Worm (Caenorhabditis elegans) whole organism, L1 larva: ENCODE data around the gene gop-3.
A peak's percentile ranks its signal among the peaks of the same experiment; 100 is the strongest.

Source experiments
- F16B12.6 ChIP-seq: fragments of 150-350 bp; optimal IDR thresholded peaks from 2 replicates; lab custom pipeline; 2014; ENCODE audit warnings: missing biosample characterization, missing genetic modification characterization
- Y116A8C.19 ChIP-seq: sonication (generic microtip); optimal IDR thresholded peaks from 2 replicates; lab custom pipeline; 2016; ENCODE audit warnings: missing compliant biosample characterization, missing genetic modification characterization, borderline replicate concordance
- alr-1 ChIP-seq: fragments of 200-800 bp; sonication (Bioruptor generic); optimal IDR thresholded peaks from 2 replicates; lab custom pipeline; 2018; ENCODE audit warnings: borderline replicate concordance, mild to moderate bottlenecking, missing genetic modification characterization, missing compliant biosample characterization
- aly-2 ChIP-seq: fragments of 150-350 bp; optimal IDR thresholded peaks from 2 replicates; lab custom pipeline; 2014; ENCODE audit warnings: missing biosample characterization, missing genetic modification characterization
- blmp-1 ChIP-seq: fragments of 150-350 bp; optimal IDR thresholded peaks from 2 replicates; lab custom pipeline; 2014; ENCODE audit warnings: missing biosample characterization, missing genetic modification characterization
- ceh-63 ChIP-seq: fragments of 200-800 bp; sonication (Bioruptor generic); optimal IDR thresholded peaks from 2 replicates; lab custom pipeline; 2018; ENCODE audit warnings: mild to moderate bottlenecking, missing genetic modification characterization, missing compliant biosample characterization
- ceh-8 ChIP-seq: fragments of 200-800 bp; sonication (Bioruptor generic); optimal IDR thresholded peaks from 2 replicates; lab custom pipeline; 2018; ENCODE audit warnings: mild to moderate bottlenecking, missing genetic modification characterization, moderate library complexity, missing compliant biosample characterization
- ceh-82 ChIP-seq, 3 experiments: fragments of 150-350 bp in 1 of 3; sonication (generic microtip) in 2 of 3; optimal IDR thresholded peaks; 2 replicates each; lab custom pipeline; 2014 to 2017; ENCODE audit warnings: missing biosample characterization in 3 of 3, missing genetic modification characterization in 3 of 3
- dpl-1 ChIP-seq, 3 experiments: fragments of 150-350 bp in 2 of 3; sonication (generic microtip) in 1 of 3; optimal IDR thresholded peaks; 2 replicates each; lab custom pipeline; 2014 to 2017; ENCODE audit warnings: missing biosample characterization in 3 of 3, missing genetic modification characterization in 3 of 3, missing genetic modification reagents in 3 of 3
- dsc-1 ChIP-seq: sonication (generic microtip); optimal IDR thresholded peaks from 2 replicates; lab custom pipeline; 2016; ENCODE audit warnings: mild to moderate bottlenecking, missing genetic modification characterization, missing compliant biosample characterization
- efl-1 ChIP-seq, 4 experiments: fragments of 150-350 bp; optimal IDR thresholded peaks in 3 of 4; peaks in 1 of 4; 1 replicate in 1 of 4; 2 replicates in 3 of 4; lab custom pipeline; 2014; ENCODE audit warnings: missing biosample characterization in 2 of 4, missing genetic modification characterization in 2 of 4, missing genetic modification reagents in 2 of 4
- egl-27 ChIP-seq, 2 experiments: fragments of 150-350 bp in 1 of 2; sonication (generic microtip); optimal IDR thresholded peaks; 3 replicates each; lab custom pipeline; 2017 to 2018; ENCODE audit warnings: missing biosample characterization in 2 of 2, missing genetic modification characterization in 2 of 2, missing genetic modification reagents in 2 of 2
- elt-2 ChIP-seq: sonication (generic microtip); optimal IDR thresholded peaks from 2 replicates; lab custom pipeline; 2016; ENCODE audit warnings: missing genetic modification characterization, mild to moderate bottlenecking, inconsistent platforms, missing compliant biosample characterization, missing genetic modification reagents
- elt-3 ChIP-seq, 6 experiments: fragments of 150-350 bp in 1 of 6; sonication (generic microtip); optimal IDR thresholded peaks; 2 replicates each; lab custom pipeline; 2017 to 2018; ENCODE audit warnings: missing biosample characterization in 6 of 6, missing genetic modification characterization in 6 of 6, inconsistent platforms in 1 of 6
- ets-5 ChIP-seq: fragments of 200-800 bp; sonication (Bioruptor generic); IDR thresholded peaks from 2 replicates; pipeline ENCODE4 v1.3.6; 2022; ENCODE audit warnings: missing genetic modification characterization, missing compliant biosample characterization
- fkh-10 ChIP-seq: sonication (generic microtip); optimal IDR thresholded peaks from 2 replicates; lab custom pipeline; 2017; ENCODE audit warnings: missing biosample characterization, missing genetic modification reagents, missing genetic modification characterization
- fkh-8 ChIP-seq: sonication (generic microtip); optimal IDR thresholded peaks from 2 replicates; lab custom pipeline; 2016; ENCODE audit warnings: mild to moderate bottlenecking, missing genetic modification characterization, missing compliant biosample characterization
- grh-1 ChIP-seq: fragments of 200-800 bp; sonication (Bioruptor generic); IDR thresholded peaks from 2 replicates; pipeline ENCODE4 v1.3.6; 2022; ENCODE audit warnings: missing genetic modification reagents, missing genetic modification characterization, missing compliant biosample characterization
- hlh-17 ChIP-seq: fragments of 200-800 bp; sonication (Bioruptor generic); optimal IDR thresholded peaks from 2 replicates; lab custom pipeline; 2018; ENCODE audit warnings: missing genetic modification characterization, mild to moderate bottlenecking, missing compliant biosample characterization, moderate library complexity, borderline replicate concordance
- isw-1 ChIP-seq: fragments of 200-800 bp; sonication (Bioruptor generic); IDR thresholded peaks from 2 replicates; pipeline ENCODE4 v1.3.6; 2022; ENCODE audit warnings: missing genetic modification characterization, missing compliant biosample characterization
- jun-1 ChIP-seq: fragments of 150-350 bp; optimal IDR thresholded peaks from 2 replicates; lab custom pipeline; 2014; ENCODE audit warnings: missing biosample characterization, missing genetic modification reagents, missing genetic modification characterization
- lin-13 ChIP-seq: fragments of 150-350 bp; optimal IDR thresholded peaks from 2 replicates; lab custom pipeline; 2014; ENCODE audit warnings: missing biosample characterization, missing genetic modification reagents, missing genetic modification characterization
- lin-14 ChIP-seq: fragments of 200-800 bp; sonication (Bioruptor generic); optimal IDR thresholded peaks from 2 replicates; lab custom pipeline; 2018; ENCODE audit warnings: mild to moderate bottlenecking, missing genetic modification characterization, moderate library complexity, missing compliant biosample characterization
- lin-15B ChIP-seq: fragments of 150-350 bp; sonication (generic microtip); optimal IDR thresholded peaks from 3 replicates; lab custom pipeline; 2014; ENCODE audit warnings: missing biosample characterization, missing genetic modification characterization
- lin-39 ChIP-seq: fragments of 150-350 bp; optimal IDR thresholded peaks from 2 replicates; lab custom pipeline; 2014; ENCODE audit warnings: missing biosample characterization, missing genetic modification reagents, missing genetic modification characterization
- mab-9 ChIP-seq: fragments of 200-800 bp; sonication (Bioruptor generic); IDR thresholded peaks from 2 replicates; pipeline ENCODE4 v1.3.6; 2022; ENCODE audit warnings: missing genetic modification reagents, missing genetic modification characterization, missing compliant biosample characterization
- mdl-1 ChIP-seq, 2 experiments: fragments of 150-350 bp; optimal IDR thresholded peaks; 2 replicates each; lab custom pipeline; 2014 to 2017; ENCODE audit warnings: missing biosample characterization in 2 of 2, missing genetic modification characterization in 2 of 2, inconsistent platforms in 1 of 2
- mef-2 ChIP-seq: fragments of 150-350 bp; optimal IDR thresholded peaks from 2 replicates; lab custom pipeline; 2014; ENCODE audit warnings: missing biosample characterization, missing genetic modification characterization
- mep-1 ChIP-seq: fragments of 150-350 bp; optimal IDR thresholded peaks from 2 replicates; lab custom pipeline; 2014; ENCODE audit warnings: missing biosample characterization, missing genetic modification characterization
- nhr-12 ChIP-seq: sonication (generic microtip); optimal IDR thresholded peaks from 2 replicates; lab custom pipeline; 2017; ENCODE audit warnings: missing biosample characterization, missing genetic modification characterization
- nhr-20 ChIP-seq: sonication (generic microtip); optimal IDR thresholded peaks from 2 replicates; lab custom pipeline; 2016; ENCODE audit warnings: mild to moderate bottlenecking, missing genetic modification characterization, missing compliant biosample characterization
- nhr-28 ChIP-seq: fragments of 150-350 bp; optimal IDR thresholded peaks from 2 replicates; lab custom pipeline; 2014; ENCODE audit warnings: missing biosample characterization, missing genetic modification characterization
- nhr-47 ChIP-seq: sonication (generic microtip); optimal IDR thresholded peaks from 2 replicates; lab custom pipeline; 2016; ENCODE audit warnings: mild to moderate bottlenecking, missing genetic modification characterization, moderate library complexity, missing compliant biosample characterization
- nhr-71 ChIP-seq: sonication (generic microtip); optimal IDR thresholded peaks from 2 replicates; lab custom pipeline; 2016; ENCODE audit warnings: mild to moderate bottlenecking, missing genetic modification characterization, moderate library complexity, missing compliant biosample characterization
- nhr-76 ChIP-seq: sonication (generic microtip); optimal IDR thresholded peaks from 2 replicates; lab custom pipeline; 2017; ENCODE audit warnings: missing biosample characterization, missing genetic modification characterization
- nhr-84 ChIP-seq: sonication (generic microtip); optimal IDR thresholded peaks from 2 replicates; lab custom pipeline; 2017; ENCODE audit warnings: missing biosample characterization, missing genetic modification characterization
- nhr-85 ChIP-seq: sonication (generic microtip); peaks from one replicate; lab custom pipeline; 2016; ENCODE audit warnings: missing genetic modification characterization, inconsistent platforms, missing compliant biosample characterization
- pax-3 ChIP-seq: fragments of 200-800 bp; sonication (Bioruptor generic); optimal IDR thresholded peaks from 2 replicates; lab custom pipeline; 2018; ENCODE audit warnings: mild to moderate bottlenecking, missing genetic modification characterization, moderate library complexity, missing compliant biosample characterization
- rnt-1 ChIP-seq: sonication (generic microtip); optimal IDR thresholded peaks from 2 replicates; lab custom pipeline; 2016; ENCODE audit warnings: mild to moderate bottlenecking, missing genetic modification characterization, moderate library complexity, missing compliant biosample characterization
- snu-23 ChIP-seq: sonication (generic microtip); optimal IDR thresholded peaks from 2 replicates; lab custom pipeline; 2016; ENCODE audit warnings: missing genetic modification characterization, missing compliant biosample characterization
- sox-4 ChIP-seq: sonication (generic microtip); optimal IDR thresholded peaks from 2 replicates; lab custom pipeline; 2016; ENCODE audit warnings: missing genetic modification characterization, missing compliant biosample characterization
- sptf-1 ChIP-seq: fragments of 150-350 bp; optimal IDR thresholded peaks from 2 replicates; lab custom pipeline; 2014; ENCODE audit warnings: missing biosample characterization, missing genetic modification characterization
- unc-130 ChIP-seq: fragments of 150-350 bp; optimal IDR thresholded peaks from 2 replicates; lab custom pipeline; 2017; ENCODE audit warnings: missing biosample characterization, missing genetic modification characterization, inconsistent platforms
- unc-30 ChIP-seq: sonication (generic microtip); optimal IDR thresholded peaks from 2 replicates; lab custom pipeline; 2017; ENCODE audit warnings: missing biosample characterization, missing genetic modification characterization
- vab-15 ChIP-seq: sonication (generic microtip); optimal IDR thresholded peaks from 2 replicates; lab custom pipeline; 2017; ENCODE audit warnings: missing genotype, mild to moderate bottlenecking, missing genetic modification characterization, missing compliant biosample characterization
- xbp-1 ChIP-seq: sonication (generic microtip); optimal IDR thresholded peaks from 2 replicates; lab custom pipeline; 2016; ENCODE audit warnings: missing genetic modification characterization, missing compliant biosample characterization
- zag-1 ChIP-seq: fragments of 150-350 bp; optimal IDR thresholded peaks from 2 replicates; lab custom pipeline; 2014; ENCODE audit warnings: missing biosample characterization, missing genetic modification characterization
- ztf-11 ChIP-seq, 2 experiments: sonication (generic microtip); optimal IDR thresholded peaks; 2 replicates each; lab custom pipeline; 2016 to 2017; ENCODE audit warnings: missing genetic modification characterization in 2 of 2, missing biosample characterization in 1 of 2, missing compliant biosample characterization in 1 of 2
- ztf-4 ChIP-seq: fragments of 150-350 bp; optimal IDR thresholded peaks from 2 replicates; lab custom pipeline; 2014; ENCODE audit warnings: missing biosample characterization, missing genetic modification characterization

gop-3 gene

ce11 chrIII:5274250-5274649, 13.8 kb downstream of the gop-3 start:
- no peak for TF ChIP-seq efl-1 (optimal IDR thresholded peaks at IDR 0.05; lab: Kevin White, UChicago)
- peak in 1 of 2 experiments; percentile 37 for TF ChIP-seq efl-1 (GFP tag; optimal IDR thresholded peaks at IDR 0.05 in 1 of 2; lab: Kevin White, UChicago)
- no peak for TF ChIP-seq ztf-4
- TF ChIP-seq nhr-85 (tag; lab: Kevin White, UChicago) = peak; percentile 30
- no peak for TF ChIP-seq lin-15B

ce11 chrIII:5274715-5275355, 14.3 kb downstream of the gop-3 start, which contains the start of the genes daf-41 and toc-1:
TSS of gene daf-41 (minus strand) at chrIII:5274765.
TSS of gene toc-1 (plus strand) at chrIII:5275251.
- peak in 1 of 2 experiments; percentile 24 for TF ChIP-seq mdl-1 (tag; optimal IDR thresholded peaks at IDR 0.05; lab: Kevin White, UChicago)
- TF ChIP-seq xbp-1 (tag; lab: Kevin White, UChicago) = peak; percentile 40
- no peak for TF ChIP-seq nhr-12 (tag; lab: Kevin White, UChicago)
- no peak for TF ChIP-seq ztf-4
- TF ChIP-seq unc-30 (tag; lab: Kevin White, UChicago) = no peak
- peak; percentile 54 to 71 (median 58) for TF ChIP-seq dpl-1 (GFP tag; optimal IDR thresholded peaks at IDR 0.05; lab: Kevin White, UChicago)
- no peak for TF ChIP-seq aly-2 (tag; lab: Kevin White, UChicago)
- TF ChIP-seq fkh-8 (tag; lab: Kevin White, UChicago) = peak; percentile 81
- peak; percentile 47 for TF ChIP-seq nhr-47 (tag; lab: Kevin White, UChicago)
- peak; percentile 63 for TF ChIP-seq dsc-1
- peak; percentile 72 for TF ChIP-seq blmp-1
- peak; percentile 31 for TF ChIP-seq nhr-20 (tag; lab: Kevin White, UChicago)
- TF ChIP-seq lin-14 = peak; percentile 65
- TF ChIP-seq nhr-28 (tag; lab: Kevin White, UChicago) = no peak
- TF ChIP-seq ztf-11 (tag; optimal IDR thresholded peaks at IDR 0.05; lab: Kevin White, UChicago) = no peak
- no peak for TF ChIP-seq egl-27 (tag; optimal IDR thresholded peaks at IDR 0.05; lab: Kevin White, UChicago)
- no peak for TF ChIP-seq mef-2
- TF ChIP-seq nhr-76 (tag; lab: Kevin White, UChicago) = no peak
- TF ChIP-seq snu-23 (GFP tag; lab: Kevin White, UChicago) = peak; percentile 68
- no peak for TF ChIP-seq fkh-10 (GFP tag; lab: Kevin White, UChicago)
- no peak for TF ChIP-seq sox-4 (tag; lab: Kevin White, UChicago)
- TF ChIP-seq sptf-1 (tag; lab: Kevin White, UChicago) = no peak
- TF ChIP-seq ets-5 (GFP tag; lab: Robert Waterston, UW) = no peak
- no peak for TF ChIP-seq Y116A8C.19 (tag; lab: Kevin White, UChicago)
- peak; percentile 10 for TF ChIP-seq lin-15B
- peak; percentile 48 for TF ChIP-seq lin-13 (GFP tag; lab: Kevin White, UChicago)
- TF ChIP-seq ceh-82 (tag; optimal IDR thresholded peaks at IDR 0.05; lab: Kevin White, UChicago) = peak in 1 of 3 experiments; percentile 12
- peak; percentile 17 for TF ChIP-seq unc-130 (tag; lab: Kevin White, UChicago)
- no peak for TF ChIP-seq vab-15 (tag; lab: Kevin White, UChicago)
- no peak for TF ChIP-seq nhr-84
- TF ChIP-seq elt-3 (tag; optimal IDR thresholded peaks at IDR 0.05; lab: Kevin White, UChicago) = peak in 1 of 6 experiments; percentile 20
- no peak for TF ChIP-seq mab-9 (GFP tag; lab: Robert Waterston, UW)
- no peak for TF ChIP-seq grh-1 (GFP tag; lab: Robert Waterston, UW)
- no peak for TF ChIP-seq pax-3
- TF ChIP-seq nhr-71 = peak; percentile 59
- TF ChIP-seq alr-1 (tag; lab: Kevin White, UChicago) = no peak
- TF ChIP-seq zag-1 (tag; lab: Kevin White, UChicago) = no peak
- no peak for TF ChIP-seq elt-2 (tag; lab: Kevin White, UChicago)
- no peak for TF ChIP-seq lin-39
- TF ChIP-seq hlh-17 (GFP tag; lab: Kevin White, UChicago) = no peak
- peak; percentile 20 for TF ChIP-seq jun-1
- no peak for TF ChIP-seq ceh-63
- peak; percentile 18; the same call in 1 of the 2 replicates for TF ChIP-seq isw-1 (GFP tag; lab: Robert Waterston, UW)
- TF ChIP-seq mep-1 (tag; lab: Kevin White, UChicago) = peak; percentile 82
- peak; percentile 11 for TF ChIP-seq rnt-1
- peak; percentile 13 for TF ChIP-seq F16B12.6 (tag; lab: Kevin White, UChicago)
- peak; percentile 16 for TF ChIP-seq ceh-8 (GFP tag; lab: Kevin White, UChicago)
